Fruit fly (Drosophila melanogaster): ENCODE results near the gene CG17568.

Gene CG17568

DNA sequence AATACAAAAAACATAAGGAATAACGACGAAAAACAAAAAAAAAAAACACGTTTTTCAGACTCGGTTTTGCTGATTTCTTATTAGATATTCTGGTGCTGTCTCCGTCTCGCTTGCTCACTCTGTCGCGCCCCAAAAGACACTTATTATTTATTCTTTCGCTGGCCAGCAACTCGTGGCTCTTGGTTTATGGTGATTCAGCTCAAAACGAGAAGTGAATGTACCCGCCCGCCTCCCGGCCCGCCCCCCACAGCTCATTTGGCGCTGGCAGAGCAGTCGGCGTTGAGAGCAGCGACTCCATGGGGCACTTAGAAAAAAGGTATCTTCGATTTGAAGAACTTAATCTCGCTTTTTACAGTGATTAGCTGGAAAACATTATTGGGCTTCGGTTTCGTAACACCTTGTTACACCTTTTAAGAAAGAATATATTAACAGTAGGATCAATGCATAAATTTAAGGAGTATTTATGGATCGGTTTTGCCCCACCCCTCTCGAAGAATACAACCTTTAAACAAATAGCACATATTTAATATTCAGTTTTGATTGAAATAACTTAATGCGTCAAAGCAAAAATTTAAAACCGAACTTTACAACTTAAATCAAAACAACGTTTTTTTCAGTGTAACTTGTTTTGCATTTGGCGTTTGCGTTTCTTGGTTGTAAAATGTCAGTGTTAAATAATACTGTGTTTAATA lies 39.9 kb downstream of the CG17568 start:
- TF ChIP-seq CG8478 (optimal IDR thresholded peaks at IDR 0.05) = no peak
- no peak for TF ChIP-seq CTCF (optimal IDR thresholded peaks at IDR 0.05)

- TF ChIP-seq CG8478 (optimal IDR thresholded peaks at IDR 0.05) (no peak), CTCF (optimal IDR thresholded peaks at IDR 0.05) (no peak)
Measured at dm6 chr2L:19140984-19141262, 40.6 kb downstream of the CG17568 start.

DNA sequence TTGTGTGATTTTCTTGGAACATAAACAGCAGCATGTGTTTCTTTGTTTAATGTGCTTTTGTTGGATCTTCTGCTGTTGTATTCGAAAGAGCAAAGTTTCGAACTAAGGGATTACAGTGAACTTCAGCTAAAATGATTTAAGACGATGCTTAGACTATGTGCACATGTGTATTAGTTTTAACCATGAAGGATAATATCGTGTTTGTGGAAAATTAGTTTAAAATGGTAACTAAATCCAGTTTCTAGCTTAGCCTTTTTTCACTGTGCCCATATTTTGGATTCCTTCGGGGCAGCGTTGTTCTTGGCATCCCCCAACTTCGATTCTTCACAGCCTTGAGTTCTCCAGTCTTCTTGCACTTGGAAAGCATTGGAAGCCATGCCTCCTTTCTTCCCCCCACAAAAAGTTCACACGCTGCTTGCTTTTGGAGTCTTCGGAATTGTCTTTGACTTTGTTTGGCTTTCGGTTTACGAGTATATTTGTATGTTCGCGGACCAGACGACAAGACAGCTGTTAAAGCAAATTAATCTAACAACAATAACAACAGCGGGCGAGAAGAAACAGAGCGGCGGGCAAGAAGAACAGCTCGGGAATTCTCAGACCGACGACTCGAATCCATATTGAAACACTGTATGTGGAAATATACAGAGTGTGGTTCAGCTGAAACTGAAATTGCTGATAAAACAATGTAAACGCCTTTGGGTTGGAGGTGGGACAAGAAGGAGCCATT lies 41.1 kb downstream of the CG17568 start:
- TF ChIP-seq CG8478 (optimal IDR thresholded peaks at IDR 0.05) = no peak
- no peak for TF ChIP-seq CTCF (optimal IDR thresholded peaks at IDR 0.05)

DNA sequence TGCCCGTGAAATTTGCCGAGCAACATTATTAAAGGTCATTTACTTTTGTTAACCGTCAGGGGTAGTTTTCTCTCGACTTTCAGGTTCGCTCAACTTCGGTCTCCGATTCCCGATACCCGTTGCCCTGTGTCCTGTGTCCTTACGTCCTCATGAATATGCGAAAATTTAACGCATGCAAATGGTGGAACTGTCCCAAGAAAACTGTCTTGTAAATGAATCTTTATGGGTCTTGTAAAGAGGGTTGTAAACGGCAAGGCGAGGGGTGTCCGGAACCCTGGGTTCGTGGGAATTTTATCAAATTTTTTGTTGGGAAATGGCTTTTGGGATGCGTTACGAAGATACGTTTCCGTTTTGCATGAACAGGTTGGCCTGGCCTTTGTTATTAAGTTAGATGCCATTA lies 41.8 kb downstream of the CG17568 start:
- TF ChIP-seq CTCF (optimal IDR thresholded peaks at IDR 0.05) (no peak), CG8478 (optimal IDR thresholded peaks at IDR 0.05) (no peak)

DNA sequence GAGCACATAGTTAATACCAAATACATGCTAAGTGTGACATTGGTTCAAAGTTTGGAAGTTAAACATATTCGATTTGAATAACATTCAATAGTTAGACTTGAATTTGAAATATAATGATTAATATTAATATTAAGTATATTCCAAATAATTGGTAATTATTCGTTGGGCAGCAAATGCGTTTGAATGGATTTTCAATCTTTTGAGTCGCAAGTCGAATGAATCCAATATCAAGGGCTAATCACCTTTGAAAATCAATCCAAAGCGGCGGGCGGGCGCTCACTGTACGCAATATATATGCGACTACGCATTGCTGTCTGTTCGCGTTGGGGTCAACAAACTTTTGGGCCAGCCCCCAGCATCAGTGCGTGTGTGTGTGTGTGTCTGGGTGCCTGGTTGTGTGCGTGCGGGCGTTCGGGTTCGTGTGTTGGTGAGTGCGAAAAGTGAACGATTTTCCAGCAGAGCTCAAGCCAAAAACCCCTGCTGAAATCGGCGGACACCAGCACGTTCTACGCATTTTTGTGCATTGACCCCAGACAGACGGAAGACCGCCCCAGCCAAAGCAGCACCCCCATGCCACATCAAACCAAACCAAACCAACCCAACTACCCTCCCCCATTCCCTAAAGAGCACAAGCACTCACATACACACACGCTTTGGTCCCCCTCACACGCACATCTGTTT lies 43.0 kb downstream of the CG17568 start:
- TF ChIP-seq CG8478 (optimal IDR thresholded peaks at IDR 0.05) (no peak), CTCF (optimal IDR thresholded peaks at IDR 0.05) (no peak)

dm6 chr2L:19137494-19138360 lies 43.8 kb downstream of the CG17568 start:
- TF ChIP-seq CTCF (optimal IDR thresholded peaks at IDR 0.05) = no peak
- TF ChIP-seq CG8478 (optimal IDR thresholded peaks at IDR 0.05) = no peak

DNA sequence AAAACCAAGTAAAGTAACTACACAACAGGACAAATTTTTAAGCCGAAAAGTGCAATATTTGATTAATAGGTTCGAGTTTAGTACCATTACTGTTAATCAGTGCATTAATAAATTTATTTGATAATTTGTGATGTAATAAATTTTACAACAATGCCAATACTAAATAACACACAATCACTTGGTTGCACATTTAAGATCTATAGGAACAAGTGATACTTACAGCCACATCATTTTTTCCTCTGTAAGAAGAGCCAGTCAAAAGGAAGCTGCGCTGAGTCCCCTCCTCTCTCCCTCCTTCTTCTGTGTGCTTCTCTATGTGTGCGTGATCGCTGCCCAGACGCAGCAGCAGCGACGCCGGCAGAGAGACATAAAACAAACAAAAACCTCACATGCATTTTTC lies 44.8 kb downstream of the CG17568 start:
- TF ChIP-seq CG8478 (optimal IDR thresholded peaks at IDR 0.05) (no peak), CTCF (optimal IDR thresholded peaks at IDR 0.05) (no peak)

DNA sequence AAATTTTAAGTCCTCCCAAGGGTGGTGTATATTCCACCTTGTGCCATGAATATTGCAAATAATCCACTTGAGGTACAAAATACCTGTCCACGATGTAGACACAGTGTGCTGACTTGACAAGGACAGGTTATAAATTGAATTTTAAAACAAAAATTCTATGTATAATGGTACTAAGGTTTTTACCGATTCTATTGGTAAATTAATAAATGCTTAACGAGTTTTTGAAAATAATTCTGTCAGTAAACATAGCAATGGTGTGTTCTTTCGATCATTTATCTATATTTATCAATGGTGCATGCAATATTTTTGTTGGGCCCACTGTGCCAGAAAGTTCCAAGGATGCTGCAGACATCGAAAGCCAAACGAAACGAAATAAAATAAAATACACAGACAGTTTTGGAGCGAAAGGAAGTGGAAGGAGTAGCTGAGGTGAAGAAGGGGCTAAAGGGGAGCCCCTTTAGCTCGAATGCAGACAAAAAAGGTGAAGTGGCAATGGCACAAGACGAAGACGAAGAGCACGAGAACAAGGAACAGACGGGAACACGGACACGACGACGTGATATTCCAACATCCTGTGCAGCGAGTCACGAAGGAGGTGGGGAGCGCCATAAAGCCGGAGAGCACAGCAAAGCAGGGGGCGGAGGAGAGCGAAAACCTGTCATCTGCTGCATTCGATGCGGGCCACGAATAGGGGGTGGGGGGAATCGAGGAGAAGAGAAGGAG lies 45.4 kb downstream of the CG17568 start:
- no peak for TF ChIP-seq CTCF (optimal IDR thresholded peaks at IDR 0.05)
- no peak for TF ChIP-seq CG8478 (optimal IDR thresholded peaks at IDR 0.05)

DNA sequence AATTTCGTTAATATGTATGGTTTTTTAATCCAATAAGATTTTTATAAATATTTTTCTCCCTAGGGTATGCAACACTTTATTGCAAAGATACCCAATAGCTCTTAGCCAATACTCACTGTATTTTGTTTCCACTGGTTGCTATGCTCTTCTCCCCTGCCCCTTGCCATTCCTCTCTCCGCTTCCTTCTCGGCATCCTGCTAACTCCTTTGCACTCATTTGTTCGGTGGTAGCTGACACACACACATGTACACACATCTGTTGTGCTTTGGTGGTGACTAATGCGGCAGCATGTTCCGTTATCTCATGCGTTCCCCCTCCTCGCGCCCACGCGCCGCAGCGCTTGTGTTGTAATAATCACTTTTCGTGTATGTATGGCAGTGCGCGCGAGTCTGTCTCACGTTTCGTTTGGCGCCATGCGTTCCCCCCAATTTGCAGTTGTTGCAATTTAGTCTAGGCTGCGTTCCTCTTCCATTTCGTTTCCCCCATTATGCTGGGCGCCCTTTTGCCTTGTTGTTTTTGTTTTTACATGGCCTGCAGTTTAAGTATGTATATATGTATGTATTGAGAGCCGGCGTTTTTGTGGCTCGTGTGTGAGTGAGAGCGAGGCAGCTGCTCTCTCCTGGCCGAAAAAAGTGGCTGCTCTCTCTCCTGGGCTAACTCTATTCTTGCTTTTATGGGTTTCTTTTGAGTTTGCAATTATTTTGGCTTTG lies 46.5 kb downstream of the CG17568 start, which contains the start of gene Polr1D:
Gene Polr1D, minus strand, starts transcription at position 420 of the 710 bp plus-strand sequence.
- TF ChIP-seq CTCF (optimal IDR thresholded peaks at IDR 0.05) (no peak), CG8478 (optimal IDR thresholded peaks at IDR 0.05) (no peak)

- TF ChIP-seq CG8478 (optimal IDR thresholded peaks at IDR 0.05) (no peak), CTCF (optimal IDR thresholded peaks at IDR 0.05) (no peak)
Measured at dm6 chr2L:19134366-19134689, 47.2 kb downstream of the CG17568 start.

dm6 chr2L:19133465-19134365 lies 47.8 kb downstream of the CG17568 start, which contains the start of gene brat:
brat (plus strand) TSS chr2L:19133816.
- TF ChIP-seq CTCF (optimal IDR thresholded peaks at IDR 0.05) = peak in 1 of 2 experiments; percentile 12
- no peak for TF ChIP-seq CG8478 (optimal IDR thresholded peaks at IDR 0.05)

dm6 chr2L:19131905-19132402 lies 49.5 kb downstream of the CG17568 start, which contains the start of the genes AsnRS and DCTN6-p27:
AsnRS (minus strand) TSS chr2L:19131954.
DCTN6-p27 (plus strand) TSS chr2L:19132323.
- TF ChIP-seq CTCF (optimal IDR thresholded peaks at IDR 0.05) = no peak
- TF ChIP-seq CG8478 (optimal IDR thresholded peaks at IDR 0.05) = no peak

Data from S2 (cell line).